Worm (Caenorhabditis elegans): ENCODE data around the gene srm-5.
"Not testable (repeated sequence)": the region's sequence is repeated elsewhere in the genome, so short reads cannot be mapped to it uniquely, and the experiment has no call there.

DNA sequence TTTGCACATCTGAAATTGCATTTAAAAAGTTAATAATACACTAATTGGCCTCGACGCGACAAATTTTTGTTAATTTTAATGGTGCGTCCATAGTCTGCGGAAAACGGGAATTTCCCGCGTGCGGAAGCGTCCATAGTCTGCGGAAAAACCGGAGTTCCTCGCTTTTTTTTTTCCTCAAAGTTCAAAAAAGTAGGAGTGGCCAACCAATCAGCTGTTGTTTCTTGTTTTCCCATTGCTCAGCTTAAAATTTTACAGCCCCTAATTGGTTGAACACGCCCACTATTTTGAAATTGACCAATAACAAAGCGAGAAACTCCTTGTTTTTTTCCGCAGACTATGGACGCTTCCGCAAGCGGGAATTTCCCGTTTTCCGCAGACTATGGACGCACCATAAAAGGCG is 22.3 kb downstream of the srm-5 start:
- TF ChIP-seq nhr-76 (tag; optimal IDR thresholded peaks at IDR 0.05); nhr-237 (tag; optimal IDR thresholded peaks at IDR 0.05); snpc-4 (tag; optimal IDR thresholded peaks at IDR 0.05); unc-39 (tag; optimal IDR thresholded peaks at IDR 0.05); ceh-82 (tag; optimal IDR thresholded peaks at IDR 0.05); nhr-11 (tag; optimal IDR thresholded peaks at IDR 0.05); aly-2 (tag; optimal IDR thresholded peaks at IDR 0.05); ceh-16 (tag; optimal IDR thresholded peaks at IDR 0.05); fkh-10 (GFP tag; optimal IDR thresholded peaks at IDR 0.05); mdl-1 (tag; optimal IDR thresholded peaks at IDR 0.05): not testable (repeated sequence)
